Worm (Caenorhabditis elegans): Measurements from ENCODE around the gene clec-9.
"Not testable (repeated sequence)": the region's sequence is repeated elsewhere in the genome, so short reads cannot be mapped to it uniquely, and the experiment has no call there.

- not testable (repeated sequence) for TF ChIP-seq W03F9.2, him-1, dao-5 (tag; optimal IDR thresholded peaks at IDR 0.05)
These were observed 45.6 kb downstream of the clec-9 start, which contains the start of gene Y70C5B.2 for ce11 chrV:16660816-16661215.

All from whole organism, L4/young adult.